Worm (Caenorhabditis elegans) whole organism, midembryonic: ENCODE results near the gene C17H12.10.

ENCODE experiments used
- T22C8.4 ChIP-seq: fragments of 200-800 bp; sonication (Bioruptor generic); IDR thresholded peaks from 2 replicates; pipeline ENCODE4 v1.3.6; 2022; ENCODE audit warnings: missing genetic modification characterization, missing compliant biosample characterization
- flt-1 ChIP-seq: fragments of 200-800 bp; sonication (Bioruptor generic); IDR thresholded peaks from 2 replicates; pipeline ENCODE4 v1.3.6; 2022; ENCODE audit warnings: missing genetic modification characterization, missing compliant biosample characterization
- klf-2 ChIP-seq: fragments of 200-800 bp; sonication (Bioruptor generic); conservative IDR thresholded peaks from 2 replicates; pipeline ENCODE4 v1.3.6; 2022; ENCODE audit warnings: missing genetic modification reagents, missing genetic modification characterization, missing compliant biosample characterization
- ref-1 ChIP-seq: fragments of 200-800 bp; sonication (Bioruptor generic); conservative IDR thresholded peaks from 2 replicates; pipeline ENCODE4 v1.3.6; 2022; ENCODE audit warnings: missing genetic modification reagents, missing genetic modification characterization, missing compliant biosample characterization
- tab-1 ChIP-seq: fragments of 200-800 bp; sonication (Bioruptor generic); IDR thresholded peaks from 2 replicates; pipeline ENCODE4 v1.3.6; 2022; ENCODE audit warnings: missing genetic modification characterization, missing compliant biosample characterization
- ztf-23 ChIP-seq: fragments of 200-800 bp; sonication (Bioruptor generic); IDR thresholded peaks from 2 replicates; pipeline ENCODE4 v1.3.6; 2022; ENCODE audit warnings: missing genetic modification reagents, missing genetic modification characterization, missing compliant biosample characterization
- ztf-29 ChIP-seq: fragments of 200-800 bp; sonication (Bioruptor generic); IDR thresholded peaks from 2 replicates; pipeline ENCODE4 v1.3.6; 2022; ENCODE audit warnings: missing genetic modification reagents, missing genetic modification characterization, missing compliant biosample characterization

ce11 chrIV:6809756-6810155 lies 3.2 kb downstream of the C17H12.10 start:
- TF ChIP-seq tab-1 (GFP tag; lab: Robert Waterston, UW): no peak
- TF ChIP-seq flt-1 (GFP tag; lab: Robert Waterston, UW): no peak
- TF ChIP-seq klf-2 (GFP tag; lab: Robert Waterston, UW): no peak
- no peak for TF ChIP-seq ref-1
- no peak for TF ChIP-seq ztf-29
- no peak for TF ChIP-seq ztf-23 (GFP tag; lab: Robert Waterston, UW)
- TF ChIP-seq T22C8.4: no peak
